Worm (Caenorhabditis elegans) whole organism, L3 larva: Measurements from ENCODE around the gene gid-2.

Experiments used
- elt-1 ChIP-seq: fragments of 150-350 bp; optimal IDR thresholded peaks from 2 replicates; lab custom pipeline; 2014; ENCODE audit warnings: missing biosample characterization, missing genetic modification characterization
- lin-39 ChIP-seq: fragments of 150-350 bp; optimal IDR thresholded peaks from 2 replicates; lab custom pipeline; 2018; ENCODE audit warnings: missing biosample characterization, missing genetic modification reagents, missing genetic modification characterization
- mdl-1 ChIP-seq: fragments of 150-350 bp; optimal IDR thresholded peaks from 2 replicates; lab custom pipeline; 2014; ENCODE audit warnings: missing biosample characterization, missing genetic modification characterization
- nhr-12 ChIP-seq: fragments of 150-350 bp; optimal IDR thresholded peaks from 2 replicates; lab custom pipeline; 2014; ENCODE audit warnings: missing biosample characterization, missing genetic modification characterization
- nhr-237 ChIP-seq: fragments of 150-350 bp; optimal IDR thresholded peaks from 2 replicates; lab custom pipeline; 2014; ENCODE audit warnings: missing biosample characterization, missing genetic modification characterization
- nhr-28 ChIP-seq: fragments of 150-350 bp; optimal IDR thresholded peaks from 2 replicates; lab custom pipeline; 2014; ENCODE audit warnings: missing biosample characterization, missing genetic modification characterization
- nhr-77 ChIP-seq: fragments of 150-350 bp; optimal IDR thresholded peaks from 2 replicates; lab custom pipeline; 2014; ENCODE audit warnings: missing biosample characterization, missing genetic modification characterization
- pqm-1 ChIP-seq: fragments of 150-350 bp; optimal IDR thresholded peaks from 2 replicates; lab custom pipeline; 2017; ENCODE audit warnings: missing biosample characterization, missing genetic modification characterization, inconsistent platforms
- skn-1 ChIP-seq: fragments of 150-350 bp; optimal IDR thresholded peaks from 2 replicates; lab custom pipeline; 2014; ENCODE audit warnings: missing biosample characterization, missing genetic modification characterization
- snpc-4 ChIP-seq: fragments of 150-350 bp; optimal IDR thresholded peaks from 2 replicates; lab custom pipeline; 2014; ENCODE audit warnings: missing biosample characterization, missing genetic modification characterization
- tbx-2 ChIP-seq: sonication (generic microtip); optimal IDR thresholded peaks from 2 replicates; lab custom pipeline; 2016; ENCODE audit warnings: mild to moderate bottlenecking, missing genetic modification characterization, missing compliant biosample characterization
- unc-62 ChIP-seq: fragments of 150-350 bp; sonication (generic microtip); optimal IDR thresholded peaks from 4 replicates; lab custom pipeline; 2014; ENCODE audit warnings: missing biosample characterization, missing genetic modification reagents, missing genetic modification characterization

- no peak for TF ChIP-seq lin-39 (tag; lab: Kevin White, UChicago)
- no peak for TF ChIP-seq mdl-1 (tag; lab: Kevin White, UChicago)
- no peak for TF ChIP-seq nhr-77 (tag; lab: Kevin White, UChicago)
- no peak for TF ChIP-seq unc-62 (GFP tag; lab: Kevin White, UChicago)
- no peak for TF ChIP-seq nhr-28 (tag; lab: Kevin White, UChicago)
- no peak for TF ChIP-seq elt-1 (tag; lab: Kevin White, UChicago)
- TF ChIP-seq tbx-2 (tag; lab: Kevin White, UChicago) = no peak
- TF ChIP-seq nhr-12 (tag; lab: Kevin White, UChicago) = no peak
- TF ChIP-seq pqm-1 (tag; lab: Kevin White, UChicago) = no peak
- no peak for TF ChIP-seq snpc-4 (tag; lab: Kevin White, UChicago)
- TF ChIP-seq skn-1 (tag; lab: Kevin White, UChicago) = no peak
- TF ChIP-seq nhr-237 (tag; lab: Kevin White, UChicago) = no peak
These were observed 13.5 kb upstream of the gid-2 start for ce11 chrX:2452297-2452696.
